Fruit fly (Drosophila melanogaster): ENCODE results near the gene eIF3f1.

Gene eIF3f1

DNA sequence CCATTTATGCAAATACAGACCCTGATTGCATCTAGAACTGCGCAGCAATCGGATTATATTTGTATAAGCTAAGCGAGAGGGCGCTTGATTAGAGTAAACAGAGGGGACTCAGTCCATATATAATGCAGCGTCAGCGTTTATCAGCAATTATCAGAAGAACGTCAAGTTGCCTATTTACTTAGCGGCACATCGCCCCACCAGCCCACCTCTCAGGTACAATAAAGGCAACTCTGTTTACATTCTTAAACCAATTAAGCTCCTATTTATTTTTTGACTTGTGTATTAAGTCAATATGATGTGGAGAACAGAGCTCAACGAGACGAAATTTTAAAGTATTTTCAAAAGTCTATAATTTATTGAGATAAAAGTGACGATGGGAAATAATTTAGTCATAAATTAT is 49.0 kb downstream of the eIF3f1 start (continued):
- peak; percentile 6 for TF ChIP-seq CG1602 (GFP tag; optimal IDR thresholded peaks at IDR 0.05)
- peak; percentile 91 for TF ChIP-seq CG2678 (tag; optimal IDR thresholded peaks at IDR 0.05)
- TF ChIP-seq wdn (GFP tag; IDR thresholded peaks at IDR 0.05) = no peak
- TF ChIP-seq CG15073 (GFP tag; optimal IDR thresholded peaks at IDR 0.05) = no peak
- no peak for TF ChIP-seq psq (GFP tag; optimal IDR thresholded peaks at IDR 0.05)
- TF ChIP-seq Usf (GFP tag; optimal IDR thresholded peaks at IDR 0.05) = no peak
- no peak for TF ChIP-seq bowl (GFP tag; IDR thresholded peaks at IDR 0.05)
- TF ChIP-seq CG2120 (GFP tag; optimal IDR thresholded peaks at IDR 0.05) = peak; percentile 19
- TF ChIP-seq Dip2 (GFP tag; IDR thresholded peaks at IDR 0.05) = no peak
- peak; percentile 63; the same call in 2 of the 3 replicates for TF ChIP-seq z (GFP tag; IDR thresholded peaks at IDR 0.05)
- TF ChIP-seq sisA (GFP tag; IDR thresholded peaks at IDR 0.05) = no peak
- TF ChIP-seq CG10147 (GFP tag; optimal IDR thresholded peaks at IDR 0.05) = peak; percentile 76
- TF ChIP-seq Hmr (GFP tag; optimal IDR thresholded peaks at IDR 0.05) = peak; percentile 90
- peak; percentile 62; the same call in 1 of the 3 replicates for TF ChIP-seq C15 (GFP tag; IDR thresholded peaks at IDR 0.05)
- TF ChIP-seq Tbp (GFP tag; optimal IDR thresholded peaks at IDR 0.05) = no peak
- TF ChIP-seq CG8359 (GFP tag; optimal IDR thresholded peaks at IDR 0.05; ENCODE audit: borderline replicate concordance) = peak; percentile 91
- no peak for TF ChIP-seq Gug (GFP tag; IDR thresholded peaks at IDR 0.05)
- TF ChIP-seq CkIIα-i1 (GFP tag; IDR thresholded peaks at IDR 0.05) = no peak
- peak; percentile 93 for TF ChIP-seq nau (GFP tag; optimal IDR thresholded peaks at IDR 0.05)
- no peak for TF ChIP-seq slp2 (GFP tag; optimal IDR thresholded peaks at IDR 0.05)
- TF ChIP-seq pros (GFP tag; optimal IDR thresholded peaks at IDR 0.05) = no peak
- TF ChIP-seq jigr1 (GFP tag; IDR thresholded peaks at IDR 0.05) = no peak
- no peak for TF ChIP-seq Bgb (GFP tag; IDR thresholded peaks at IDR 0.05; ENCODE audit: partially characterized antibody)
- no peak for TF ChIP-seq Nf-YB (GFP tag; optimal IDR thresholded peaks at IDR 0.05)
- peak; percentile 78 for TF ChIP-seq CG11696 (GFP tag; IDR thresholded peaks at IDR 0.05)
- peak; percentile 58; the same call in 1 of the 2 replicates for TF ChIP-seq CG17612 (GFP tag; IDR thresholded peaks at IDR 0.05)
- no peak for TF ChIP-seq ttk (GFP tag; IDR thresholded peaks at IDR 0.05)
- TF ChIP-seq lola (GFP tag; optimal IDR thresholded peaks at IDR 0.05) = peak in 1 of 3 experiments; percentile 35
- peak; percentile 40 for TF ChIP-seq CG30403 (GFP tag; optimal IDR thresholded peaks at IDR 0.05)
- TF ChIP-seq ken (GFP tag; IDR thresholded peaks at IDR 0.05) = 0 out of 3 replicates have a peak, but pooled peaks have one; percentile 10
- TF ChIP-seq Vsx1 (GFP tag; optimal IDR thresholded peaks at IDR 0.05) = peak; percentile 98
- TF ChIP-seq onecut (GFP tag; IDR thresholded peaks at IDR 0.05) = peak; percentile 89
- peak; percentile 26 for TF ChIP-seq Myb (GFP tag; optimal IDR thresholded peaks at IDR 0.05)
- peak; percentile 53 for TF ChIP-seq stwl (tag; optimal IDR thresholded peaks at IDR 0.05)
- no peak for TF ChIP-seq Dip3 (GFP tag; optimal IDR thresholded peaks at IDR 0.05)
- no peak; the same call in 1 of the 2 replicates for TF ChIP-seq CG16779 (GFP tag; IDR thresholded peaks at IDR 0.05)
- TF ChIP-seq CG8478 (optimal IDR thresholded peaks at IDR 0.05) = no peak
- TF ChIP-seq nom (GFP tag; optimal IDR thresholded peaks at IDR 0.05) = peak; percentile 92
- peak; percentile 69 for TF ChIP-seq rib (GFP tag; IDR thresholded peaks at IDR 0.05)
- TF ChIP-seq CG2712 (tag; optimal IDR thresholded peaks at IDR 0.05) = peak; percentile 85
- peak; percentile 73 for TF ChIP-seq CG6765 (GFP tag; optimal IDR thresholded peaks at IDR 0.05)
- TF ChIP-seq Sry-β (GFP tag; optimal IDR thresholded peaks at IDR 0.05) = peak; percentile 79
- TF ChIP-seq dati (GFP tag; IDR thresholded peaks at IDR 0.05) = 0 out of 2 replicates have a peak, but pooled peaks have one; percentile 42
- no peak; the same call in 1 of the 2 replicates for TF ChIP-seq H2.0 (GFP tag; IDR thresholded peaks at IDR 0.05)
- no peak for TF ChIP-seq Lpt (GFP tag; optimal IDR thresholded peaks at IDR 0.05)
- no peak for TF ChIP-seq hb (GFP tag; IDR thresholded peaks at IDR 0.05; ENCODE audit: partially characterized antibody)
- TF ChIP-seq ase (GFP tag; IDR thresholded peaks at IDR 0.05) = peak; percentile 53; the same call in 1 of the 3 replicates
- peak; percentile 94 for TF ChIP-seq CG1233 (GFP tag; optimal IDR thresholded peaks at IDR 0.05)
- no peak for TF ChIP-seq CG10321 (GFP tag; IDR thresholded peaks at IDR 0.05)
- TF ChIP-seq CG4820 (GFP tag; optimal IDR thresholded peaks at IDR 0.05) = peak; percentile 78
- peak; percentile 52 for TF ChIP-seq CG8388 (GFP tag; optimal IDR thresholded peaks at IDR 0.05)
- peak; percentile 75 for TF ChIP-seq ranshi (GFP tag; IDR thresholded peaks at IDR 0.05)

Data from whole organism, embryonic.